Fruit fly (Drosophila melanogaster) whole organism, embryonic: ENCODE data around the gene GIIIspla2.

ENCODE experiments used
- BEAF-32 ChIP-seq: fragments of 200-800 bp; sonication (Bioruptor generic); optimal IDR thresholded peaks from 3 replicates; lab custom pipeline; 2017; ENCODE audit warnings: missing biosample characterization, missing genetic modification characterization, mild to moderate bottlenecking, moderate library complexity, missing genetic modification reagents
- Bteb2 ChIP-seq: fragments of 200-800 bp; sonication (Bioruptor generic); optimal IDR thresholded peaks from 2 replicates; lab custom pipeline; 2016; ENCODE audit warnings: missing biosample characterization, missing genetic modification characterization
- CG10209 ChIP-seq: fragments of 200-800 bp; sonication (Bioruptor generic); optimal IDR thresholded peaks from 3 replicates; lab custom pipeline; 2017; ENCODE audit warnings: missing biosample characterization, mild to moderate bottlenecking, missing genetic modification characterization, missing genetic modification reagents
- CG14014 ChIP-seq: fragments of 200-800 bp; sonication (Bioruptor generic); IDR thresholded peaks from 2 replicates; pipeline ENCODE4 v1.3.6; 2022; ENCODE audit warnings: missing biosample characterization, missing genetic modification characterization
- CG14050 ChIP-seq: fragments of 200-800 bp; sonication (Bioruptor generic); IDR thresholded peaks from 3 replicates; pipeline ENCODE4 v1.3.6; 2022; ENCODE audit warnings: missing biosample characterization, missing genetic modification characterization
- CG15479 ChIP-seq: fragments of 200-800 bp; sonication (Bioruptor generic); optimal IDR thresholded peaks from 3 replicates; lab custom pipeline; 2019; ENCODE audit warnings: missing biosample characterization, mild to moderate bottlenecking, missing genetic modification characterization, moderate library complexity
- CG15514 ChIP-seq: fragments of 200-800 bp; sonication (Bioruptor generic); optimal IDR thresholded peaks from 3 replicates; lab custom pipeline; 2017; ENCODE audit warnings: missing biosample characterization, missing genetic modification characterization, mild to moderate bottlenecking, moderate library complexity, missing genetic modification reagents
- CG18619 ChIP-seq: fragments of 200-800 bp; sonication (Bioruptor generic); optimal IDR thresholded peaks from 3 replicates; lab custom pipeline; 2017; ENCODE audit warnings: missing biosample characterization, mild to moderate bottlenecking, missing genetic modification characterization
- CG18764 ChIP-seq: fragments of 200-800 bp; sonication (Bioruptor generic); optimal IDR thresholded peaks from 3 replicates; lab custom pipeline; 2016; ENCODE audit warnings: missing biosample characterization, missing genetic modification characterization
- CG2120 ChIP-seq: fragments of 200-800 bp; sonication (Bioruptor generic); optimal IDR thresholded peaks from 3 replicates; lab custom pipeline; 2016; ENCODE audit warnings: missing biosample characterization, missing genetic modification characterization
- CG3838 ChIP-seq: fragments of 200-800 bp; sonication (Bioruptor generic); optimal IDR thresholded peaks from 3 replicates; lab custom pipeline; 2016; ENCODE audit warnings: missing biosample characterization, missing genetic modification characterization
- CG5953 ChIP-seq: fragments of 200-800 bp; sonication (Bioruptor generic); IDR thresholded peaks from 2 replicates; pipeline ENCODE4 v1.3.6; 2022; ENCODE audit warnings: missing biosample characterization, missing genetic modification characterization
- CG6175 ChIP-seq: fragments of 200-800 bp; sonication (Bioruptor generic); IDR thresholded peaks from 3 replicates; pipeline ENCODE4 v1.3.6; 2022; ENCODE audit warnings: missing biosample characterization, missing genetic modification characterization
- CG6254 ChIP-seq: fragments of 200-800 bp; sonication (Bioruptor generic); optimal IDR thresholded peaks from 3 replicates; lab custom pipeline; 2017; ENCODE audit warnings: mild to moderate bottlenecking, missing biosample characterization, missing genetic modification reagents, missing genetic modification characterization
- CG8281 ChIP-seq: fragments of 200-800 bp; sonication (Bioruptor generic); optimal IDR thresholded peaks from 2 replicates; lab custom pipeline; 2018; ENCODE audit warnings: missing biosample characterization, mild to moderate bottlenecking, missing genetic modification characterization, moderate library complexity
- CG8944 ChIP-seq: fragments of 200-800 bp; sonication (Bioruptor generic); optimal IDR thresholded peaks from 3 replicates; lab custom pipeline; 2016; ENCODE audit warnings: missing biosample characterization, missing genetic modification characterization
- CkIIα-i1 ChIP-seq: fragments of 200-800 bp; sonication (Bioruptor generic); IDR thresholded peaks from 2 replicates; pipeline ENCODE4 v1.3.6; 2022; ENCODE audit warnings: missing biosample characterization, missing genetic modification characterization
- Dfd ChIP-seq, 2 experiments: fragments of >200 bp; optimal IDR thresholded peaks; 2 replicates each; lab custom pipeline; 2017; ENCODE audit warnings: missing biosample characterization in 2 of 2, missing genetic modification characterization in 2 of 2
- Fer1 ChIP-seq: fragments of 200-800 bp; sonication (Bioruptor generic); optimal IDR thresholded peaks from 2 replicates; lab custom pipeline; 2017; ENCODE audit warnings: missing biosample characterization, mild to moderate bottlenecking, missing genetic modification characterization
- Hr3 ChIP-seq: fragments of 200-800 bp; sonication (Bioruptor generic); optimal IDR thresholded peaks from 3 replicates; lab custom pipeline; 2016; ENCODE audit warnings: missing biosample characterization, missing genetic modification characterization
- Rfx ChIP-seq: fragments of 200-800 bp; sonication (Bioruptor generic); IDR thresholded peaks from 2 replicates; pipeline ENCODE4 v1.3.6; 2022; ENCODE audit warnings: missing biosample characterization, missing genetic modification characterization
- Sox102F ChIP-seq: fragments of 200-800 bp; sonication (Bioruptor generic); optimal IDR thresholded peaks from 2 replicates; lab custom pipeline; 2018; ENCODE audit warnings: missing biosample characterization, mild to moderate bottlenecking, missing genetic modification characterization, moderate library complexity
- Ssrp ChIP-seq: fragments of 200-800 bp; sonication (Bioruptor generic); optimal IDR thresholded peaks from 2 replicates; lab custom pipeline; 2018; ENCODE audit warnings: missing biosample characterization, mild to moderate bottlenecking, missing genetic modification characterization, moderate library complexity
- amos ChIP-seq: fragments of 200-800 bp; sonication (Bioruptor generic); IDR thresholded peaks from 2 replicates; pipeline ENCODE4 v1.3.6; 2022; ENCODE audit warnings: missing biosample characterization, missing genetic modification characterization; ENCODE audit not compliant: partially characterized antibody
- ase ChIP-seq: fragments of 200-800 bp; sonication (Bioruptor generic); IDR thresholded peaks from 3 replicates; pipeline ENCODE4 v1.3.6; 2022; ENCODE audit warnings: missing biosample characterization, missing genetic modification characterization
- az2 ChIP-seq: fragments of 200-800 bp; sonication (Bioruptor generic); optimal IDR thresholded peaks from 3 replicates; lab custom pipeline; 2016; ENCODE audit warnings: missing biosample characterization, missing genetic modification characterization
- bab2 ChIP-seq: fragments of 200-800 bp; sonication (Bioruptor generic); optimal IDR thresholded peaks from 2 replicates; lab custom pipeline; 2016; ENCODE audit warnings: missing biosample characterization, missing genetic modification characterization
- croc ChIP-seq: fragments of 200-800 bp; sonication (Bioruptor generic); conservative IDR thresholded peaks from 3 replicates; pipeline ENCODE4 v1.3.6; 2022; ENCODE audit warnings: missing biosample characterization, missing genetic modification characterization
- crp ChIP-seq, 2 experiments: fragments of 200-800 bp; sonication (Bioruptor generic); optimal IDR thresholded peaks; 2 replicates in 1 of 2; 3 replicates in 1 of 2; lab custom pipeline; 2017; ENCODE audit warnings: missing biosample characterization in 2 of 2, missing genetic modification characterization in 2 of 2, mild to moderate bottlenecking in 1 of 2, moderate library complexity in 1 of 2
- dimm ChIP-seq: fragments of 200-800 bp; sonication (Bioruptor generic); IDR thresholded peaks from 2 replicates; pipeline ENCODE4 v1.3.6; 2022; ENCODE audit warnings: missing biosample characterization, missing genetic modification characterization
- emc ChIP-seq: fragments of 200-800 bp; sonication (Bioruptor generic); optimal IDR thresholded peaks from 2 replicates; lab custom pipeline; 2016; ENCODE audit warnings: missing biosample characterization, missing genetic modification characterization
- fu2 ChIP-seq: fragments of 200-800 bp; sonication (Bioruptor generic); optimal IDR thresholded peaks from 2 replicates; lab custom pipeline; 2016; ENCODE audit warnings: missing biosample characterization, missing genetic modification characterization
- gce ChIP-seq: fragments of 200-800 bp; sonication (Bioruptor generic); IDR thresholded peaks from 3 replicates; pipeline ENCODE4 v1.3.6; 2022; ENCODE audit warnings: missing biosample characterization, missing genetic modification characterization
- gcm2 ChIP-seq: fragments of 200-800 bp; sonication (Bioruptor generic); optimal IDR thresholded peaks from 2 replicates; lab custom pipeline; 2016; ENCODE audit warnings: missing biosample characterization, missing genetic modification characterization
- gfzf ChIP-seq: fragments of 200-800 bp; sonication (Bioruptor generic); optimal IDR thresholded peaks from 2 replicates; lab custom pipeline; 2016; ENCODE audit warnings: missing biosample characterization, mild to moderate bottlenecking, missing genetic modification characterization, moderate library complexity
- ham ChIP-seq: fragments of 200-800 bp; sonication (Bioruptor generic); IDR thresholded peaks from 2 replicates; pipeline ENCODE4 v1.3.6; 2022; ENCODE audit warnings: missing biosample characterization, missing genetic modification characterization
- hbn ChIP-seq: fragments of 200-800 bp; sonication (Bioruptor generic); IDR thresholded peaks from 2 replicates; pipeline ENCODE4 v1.3.6; 2022; ENCODE audit warnings: missing biosample characterization, missing genetic modification characterization; ENCODE audit not compliant: partially characterized antibody
- hth ChIP-seq: fragments of >200 bp; optimal IDR thresholded peaks from 2 replicates; lab custom pipeline; 2017; ENCODE audit warnings: inconsistent platforms
- ind ChIP-seq: fragments of 200-800 bp; sonication (Bioruptor generic); optimal IDR thresholded peaks from 3 replicates; lab custom pipeline; 2016; ENCODE audit warnings: missing biosample characterization, missing genetic modification characterization
- klu ChIP-seq: fragments of 200-800 bp; sonication (Bioruptor generic); IDR thresholded peaks from 2 replicates; pipeline ENCODE4 v1.3.6; 2022; ENCODE audit warnings: missing biosample characterization, missing genetic modification characterization
- lab ChIP-seq: fragments of 200-800 bp; sonication (Bioruptor generic); optimal IDR thresholded peaks from 3 replicates; lab custom pipeline; 2017; ENCODE audit warnings: missing biosample characterization, missing genetic modification characterization, mild to moderate bottlenecking, moderate library complexity, missing genetic modification reagents
- lbe ChIP-seq: fragments of 200-800 bp; sonication (Bioruptor generic); optimal IDR thresholded peaks from 2 replicates; lab custom pipeline; 2016; ENCODE audit warnings: missing biosample characterization, mild to moderate bottlenecking, missing genetic modification characterization
- pb ChIP-seq: fragments of 200-800 bp; sonication (Bioruptor generic); optimal IDR thresholded peaks from 3 replicates; lab custom pipeline; 2016; ENCODE audit warnings: missing biosample characterization, missing genetic modification characterization
- pnt ChIP-seq: fragments of 200-800 bp; sonication (Bioruptor generic); optimal IDR thresholded peaks from 3 replicates; lab custom pipeline; 2016; ENCODE audit warnings: missing biosample characterization, missing genetic modification characterization
- sens-2 ChIP-seq: fragments of 200-800 bp; sonication (Bioruptor generic); IDR thresholded peaks from 2 replicates; pipeline ENCODE4 v1.3.6; 2022; ENCODE audit warnings: missing biosample characterization, missing genetic modification characterization
- shn ChIP-seq: fragments of 200-800 bp; sonication (Bioruptor generic); optimal IDR thresholded peaks from 3 replicates; lab custom pipeline; 2016; ENCODE audit warnings: missing biosample characterization, missing genetic modification characterization
- sna ChIP-seq: fragments of 200-800 bp; sonication (Bioruptor generic); IDR thresholded peaks from 2 replicates; pipeline ENCODE4 v1.3.6; 2022; ENCODE audit warnings: missing biosample characterization, missing genetic modification characterization; ENCODE audit not compliant: partially characterized antibody
- tna ChIP-seq: fragments of 200-800 bp; sonication (Bioruptor generic); IDR thresholded peaks from 2 replicates; pipeline ENCODE4 v1.3.6; 2022; ENCODE audit warnings: missing biosample characterization, missing genetic modification characterization; ENCODE audit not compliant: partially characterized antibody
- yki ChIP-seq: fragments of >200 bp; optimal IDR thresholded peaks from 3 replicates; lab custom pipeline; 2018
- zfh1 ChIP-seq: fragments of 200-800 bp; sonication (Bioruptor generic); IDR thresholded peaks from 3 replicates; pipeline ENCODE4 v1.3.6; 2022; ENCODE audit warnings: missing biosample characterization, missing genetic modification characterization

Gene GIIIspla2

dm6 chrX:8113386-8114279 lies 43.8 kb upstream of the GIIIspla2 start (continued):
- TF ChIP-seq BEAF-32 (GFP tag; lab: Kevin White, UChicago) (no peak), croc (GFP tag; lab: Robert Waterston, UW) (no peak), CG15479 (GFP tag; lab: Kevin White, UChicago) (no peak), gcm2 (GFP tag; lab: Kevin White, UChicago) (no peak), klu (peak; percentile 57; the same call in 1 of the 2 replicates), Bteb2 (peak; percentile 49), fu2 (GFP tag; lab: Kevin White, UChicago) (peak; percentile 36), CG18619 (GFP tag; lab: Kevin White, UChicago) (peak; percentile 55), CG15514 (peak; percentile 67), pb (peak; percentile 23), dimm (GFP tag; lab: Robert Waterston, UW) (no peak), sens-2 (no peak), crp (GFP tag; optimal IDR thresholded peaks at IDR 0.05; lab: Kevin White, UChicago) (no peak), bab2 (GFP tag; lab: Kevin White, UChicago) (peak; percentile 52), hth (lab: Kevin White, UChicago) (no peak), CG14050 (GFP tag; lab: Robert Waterston, UW) (peak; percentile 40; the same call in 1 of the 3 replicates), ind (GFP tag; lab: Kevin White, UChicago) (peak; percentile 56), hbn (GFP tag; lab: Robert Waterston, UW) (no peak), Hr3 (GFP tag; lab: Kevin White, UChicago) (no peak), az2 (GFP tag; lab: Kevin White, UChicago) (peak; percentile 12), shn (GFP tag; lab: Kevin White, UChicago) (peak; percentile 14), sna (GFP tag; lab: Robert Waterston, UW) (no peak), CG10209 (GFP tag; lab: Kevin White, UChicago) (peak; percentile 44), CG2120 (GFP tag; lab: Kevin White, UChicago) (peak; percentile 91), yki (lab: Kevin White, UChicago) (no peak), CG6254 (GFP tag; lab: Kevin White, UChicago) (no peak), ase (no peak), CG5953 (GFP tag; lab: Robert Waterston, UW) (no peak), Sox102F (GFP tag; lab: Kevin White, UChicago) (peak; percentile 30), lab (peak; percentile 89), Dfd (GFP tag; optimal IDR thresholded peaks at IDR 0.05; lab: Kevin White, UChicago) (no peak), CG8281 (tag; lab: Kevin White, UChicago) (no peak), ham (GFP tag; lab: Robert Waterston, UW) (no peak), zfh1 (GFP tag; lab: Robert Waterston, UW) (peak; percentile 26; the same call in 1 of the 3 replicates), CG3838 (GFP tag; lab: Kevin White, UChicago) (no peak), emc (peak; percentile 36), CkIIα-i1 (GFP tag; lab: Robert Waterston, UW) (no peak), gce (no peak), Fer1 (GFP tag; lab: Kevin White, UChicago) (peak; percentile 75), CG8944 (peak; percentile 36), gfzf (GFP tag; lab: Kevin White, UChicago) (no peak), lbe (no peak), Ssrp (tag; lab: Kevin White, UChicago) (no peak), pnt (GFP tag; lab: Kevin White, UChicago) (no peak), CG18764 (GFP tag; lab: Kevin White, UChicago) (no peak), Rfx (GFP tag; lab: Robert Waterston, UW) (peak; percentile 87), CG6175 (GFP tag; lab: Robert Waterston, UW) (peak; percentile 46; the same call in 1 of the 3 replicates), tna (GFP tag; lab: Robert Waterston, UW) (no peak), CG14014 (GFP tag; lab: Robert Waterston, UW) (peak; percentile 71), amos (no peak)
